Fruit fly (Drosophila melanogaster): ENCODE data around the gene eIF4E1.

Gene eIF4E1

dm6 chr3L:9429665-9430607, 27.7 kb upstream of the eIF4E1 start, which contains the start of the genes RpS17 and MTF-1:
TSS of gene RpS17 (minus strand) at chr3L:9429821.
TSS of gene MTF-1 (plus strand) at chr3L:9430312.
- no peak for TF ChIP-seq CG15710 (tag; optimal IDR thresholded peaks at IDR 0.05)
- peak; percentile 58 for TF ChIP-seq Snoo (tag; optimal IDR thresholded peaks at IDR 0.05)
- no peak for TF ChIP-seq CG10348 (GFP tag; IDR thresholded peaks at IDR 0.05)
- peak; percentile 0 for TF ChIP-seq CG8301 (tag; optimal IDR thresholded peaks at IDR 0.05)
- peak; percentile 6 for TF ChIP-seq CG13204 (GFP tag; optimal IDR thresholded peaks at IDR 0.05)
- TF ChIP-seq Ets98B (GFP tag; IDR thresholded peaks at IDR 0.05), result no peak
- no peak for TF ChIP-seq CG9948 (tag; optimal IDR thresholded peaks at IDR 0.05)
- TF ChIP-seq CG8159 (tag; optimal IDR thresholded peaks at IDR 0.05), result no peak
- peak; percentile 9 for TF ChIP-seq CG17806 (tag; optimal IDR thresholded peaks at IDR 0.05)
- peak; percentile 10 for TF ChIP-seq gl (tag; optimal IDR thresholded peaks at IDR 0.05)
- TF ChIP-seq CG4496 (GFP tag; IDR thresholded peaks at IDR 0.05), result peak; percentile 64
- TF ChIP-seq CG32121 (GFP tag; IDR thresholded peaks at IDR 0.05), result no peak
- TF ChIP-seq Pif1A (GFP tag; optimal IDR thresholded peaks at IDR 0.05), result peak; percentile 24
- TF ChIP-seq EcR (GFP tag; optimal IDR thresholded peaks at IDR 0.05), result peak; percentile 41
- TF ChIP-seq CG34367 (tag; optimal IDR thresholded peaks at IDR 0.05), result peak; percentile 27
- TF ChIP-seq rn (GFP tag; IDR thresholded peaks at IDR 0.05), result no peak
- no peak for TF ChIP-seq CG14655 (GFP tag; optimal IDR thresholded peaks at IDR 0.05)
- 0 out of 2 replicates have a peak, but pooled peaks have one; percentile 32 for TF ChIP-seq CG12605 (GFP tag; IDR thresholded peaks at IDR 0.05)
- peak; percentile 26 for TF ChIP-seq Pif1B (GFP tag; optimal IDR thresholded peaks at IDR 0.05)
- TF ChIP-seq D1 (tag; optimal IDR thresholded peaks at IDR 0.05), result no peak
- TF ChIP-seq fd96Ca (GFP tag; IDR thresholded peaks at IDR 0.05), result no peak

DNA sequence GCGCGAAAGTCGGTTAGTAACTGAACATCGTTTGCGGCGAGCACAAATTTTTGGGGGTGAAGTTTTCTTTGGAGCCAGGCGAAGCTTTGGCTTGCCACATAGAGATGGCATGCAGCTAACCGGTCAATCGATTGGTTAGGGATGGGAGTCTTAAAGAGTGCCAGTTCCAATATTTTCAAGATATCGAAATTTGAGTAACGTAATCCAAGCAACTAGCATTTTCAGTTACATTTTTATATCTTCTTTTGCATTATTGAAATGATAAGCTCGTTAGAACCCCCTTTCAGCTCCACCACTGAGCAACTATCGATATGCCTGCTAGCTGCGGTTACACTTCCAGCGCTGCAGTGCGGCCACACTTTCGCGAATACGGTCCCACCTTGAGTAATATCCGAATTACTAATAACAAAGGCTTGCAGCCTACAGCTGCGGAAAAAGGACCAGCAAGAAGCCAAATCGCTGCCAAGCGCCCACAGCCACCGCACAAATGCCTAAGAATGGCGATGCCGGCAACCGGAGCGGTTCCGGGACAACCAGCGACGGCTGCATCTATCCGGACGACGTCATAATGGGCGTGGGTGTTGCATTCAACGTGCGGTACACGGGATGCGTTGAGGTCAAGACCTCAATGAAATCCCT, 24.5 kb upstream of the eIF4E1 start, which contains the start of the genes Atat and Shc:
Atat (minus strand) TSS at position 103 of the 639 bp plus-strand sequence.
Shc (plus strand) TSS at position 355 of the 639 bp plus-strand sequence.
- peak; percentile 99 for TF ChIP-seq CG4496 (GFP tag; IDR thresholded peaks at IDR 0.05)
- TF ChIP-seq CG12605 (GFP tag; IDR thresholded peaks at IDR 0.05), result peak; percentile 95
- peak; percentile 99 for TF ChIP-seq CG15710 (tag; optimal IDR thresholded peaks at IDR 0.05)
- TF ChIP-seq CG9948 (tag; optimal IDR thresholded peaks at IDR 0.05), result peak; percentile 98
- TF ChIP-seq rn (GFP tag; IDR thresholded peaks at IDR 0.05), result peak; percentile 99
- peak; percentile 98 for TF ChIP-seq CG8159 (tag; optimal IDR thresholded peaks at IDR 0.05)
- TF ChIP-seq CG17806 (tag; optimal IDR thresholded peaks at IDR 0.05), result peak; percentile 98
- TF ChIP-seq EcR (GFP tag; optimal IDR thresholded peaks at IDR 0.05), result peak; percentile 11
- TF ChIP-seq Snoo (tag; optimal IDR thresholded peaks at IDR 0.05), result peak; percentile 99
- peak; percentile 90 for TF ChIP-seq gl (tag; optimal IDR thresholded peaks at IDR 0.05)
- peak; percentile 99 for TF ChIP-seq fd96Ca (GFP tag; IDR thresholded peaks at IDR 0.05)
- TF ChIP-seq Pif1B (GFP tag; optimal IDR thresholded peaks at IDR 0.05), result peak; percentile 94
- peak; percentile 99 for TF ChIP-seq CG32121 (GFP tag; IDR thresholded peaks at IDR 0.05)
- peak; percentile 98 for TF ChIP-seq CG34367 (tag; optimal IDR thresholded peaks at IDR 0.05)
- peak; percentile 99 for TF ChIP-seq CG10348 (GFP tag; IDR thresholded peaks at IDR 0.05)
- peak; percentile 99 for TF ChIP-seq Ets98B (GFP tag; IDR thresholded peaks at IDR 0.05)
- TF ChIP-seq Pif1A (GFP tag; optimal IDR thresholded peaks at IDR 0.05), result peak; percentile 97
- TF ChIP-seq CG14655 (GFP tag; optimal IDR thresholded peaks at IDR 0.05), result peak; percentile 98
- TF ChIP-seq CG13204 (GFP tag; optimal IDR thresholded peaks at IDR 0.05), result peak; percentile 78
- TF ChIP-seq D1 (tag; optimal IDR thresholded peaks at IDR 0.05), result peak; percentile 54
- TF ChIP-seq CG8301 (tag; optimal IDR thresholded peaks at IDR 0.05), result peak; percentile 96

dm6 chr3L:9425838-9426237, 23.6 kb upstream of the eIF4E1 start:
- TF ChIP-seq CG8301 (tag; optimal IDR thresholded peaks at IDR 0.05) (peak; percentile 32), Pif1A (GFP tag; optimal IDR thresholded peaks at IDR 0.05) (no peak), CG4496 (GFP tag; IDR thresholded peaks at IDR 0.05) (peak; percentile 50; the same call in 1 of the 3 replicates), rn (GFP tag; IDR thresholded peaks at IDR 0.05) (no peak), Ets98B (GFP tag; IDR thresholded peaks at IDR 0.05) (peak; percentile 63), CG14655 (GFP tag; optimal IDR thresholded peaks at IDR 0.05) (peak; percentile 34), CG32121 (GFP tag; IDR thresholded peaks at IDR 0.05) (peak; percentile 51; the same call in 1 of the 2 replicates)

DNA sequence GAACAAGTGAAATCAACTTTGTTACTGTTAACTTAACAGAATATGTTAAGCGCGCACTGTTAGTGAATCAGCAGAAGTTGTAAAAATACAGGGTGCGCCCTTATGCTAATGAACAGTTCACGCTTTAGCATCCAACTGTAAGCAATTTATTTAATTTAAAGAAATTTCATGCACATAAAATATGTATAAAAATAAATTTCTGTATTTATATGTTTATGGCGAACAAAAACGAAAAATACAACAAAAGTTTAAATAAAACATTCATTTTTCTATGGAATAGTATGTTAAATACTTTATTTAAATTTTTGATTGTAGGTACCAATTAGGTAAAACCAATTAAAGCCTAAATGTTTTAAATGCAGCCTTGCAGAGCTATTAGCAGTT, 22.3 kb upstream of the eIF4E1 start:
- TF ChIP-seq CG4496 (GFP tag; IDR thresholded peaks at IDR 0.05) (peak; percentile 43; the same call in 1 of the 3 replicates), rn (GFP tag; IDR thresholded peaks at IDR 0.05) (no peak), Ets98B (GFP tag; IDR thresholded peaks at IDR 0.05) (peak; percentile 57; the same call in 1 of the 2 replicates), CG17806 (tag; optimal IDR thresholded peaks at IDR 0.05) (peak; percentile 58), CG8159 (tag; optimal IDR thresholded peaks at IDR 0.05) (peak; percentile 9), CG12605 (GFP tag; IDR thresholded peaks at IDR 0.05) (0 out of 2 replicates have a peak, but pooled peaks have one; percentile 29), CG8301 (tag; optimal IDR thresholded peaks at IDR 0.05) (peak; percentile 49), CG13204 (GFP tag; optimal IDR thresholded peaks at IDR 0.05) (no peak), Snoo (tag; optimal IDR thresholded peaks at IDR 0.05) (peak; percentile 24), fd96Ca (GFP tag; IDR thresholded peaks at IDR 0.05) (no peak), CG32121 (GFP tag; IDR thresholded peaks at IDR 0.05) (0 out of 2 replicates have a peak, but pooled peaks have one; percentile 26), CG9948 (tag; optimal IDR thresholded peaks at IDR 0.05) (peak; percentile 12), CG34367 (tag; optimal IDR thresholded peaks at IDR 0.05) (no peak), Pif1B (GFP tag; optimal IDR thresholded peaks at IDR 0.05) (no peak), CG10348 (GFP tag; IDR thresholded peaks at IDR 0.05) (no peak), Pif1A (GFP tag; optimal IDR thresholded peaks at IDR 0.05) (peak; percentile 35), EcR (GFP tag; optimal IDR thresholded peaks at IDR 0.05) (no peak), D1 (tag; optimal IDR thresholded peaks at IDR 0.05) (peak; percentile 4), gl (tag; optimal IDR thresholded peaks at IDR 0.05) (no peak), CG14655 (GFP tag; optimal IDR thresholded peaks at IDR 0.05) (peak; percentile 42), CG15710 (tag; optimal IDR thresholded peaks at IDR 0.05) (peak; percentile 9)

All from whole organism, pupa.